Fruit fly (Drosophila melanogaster) whole organism, prepupa: ENCODE data around the gene CG17104.
A peak's percentile ranks its signal among the peaks of the same experiment; 100 is the strongest.

Experiments
- CG10631 ChIP-seq: fragments of 200-800 bp; sonication (Bioruptor generic); optimal IDR thresholded peaks from 2 replicates; lab custom pipeline; 2016; ENCODE audit warnings: missing biosample characterization, missing genetic modification characterization
- CG10669 ChIP-seq: fragments of 200-800 bp; sonication (Bioruptor generic); optimal IDR thresholded peaks from 3 replicates; lab custom pipeline; 2018; ENCODE audit warnings: missing biosample characterization, mild to moderate bottlenecking, missing genetic modification characterization, moderate library complexity
- CG1621 ChIP-seq: fragments of 200-800 bp; sonication (Bioruptor generic); optimal IDR thresholded peaks from 3 replicates; lab custom pipeline; 2018; ENCODE audit warnings: missing biosample characterization, mild to moderate bottlenecking, missing genetic modification characterization
- CG8119 ChIP-seq: fragments of 200-800 bp; sonication (Bioruptor generic); IDR thresholded peaks from 3 replicates; pipeline ENCODE4 v1.3.6; 2022; ENCODE audit warnings: missing biosample characterization, missing genetic modification characterization
- CG8632 ChIP-seq: fragments of 200-800 bp; sonication (Bioruptor generic); optimal IDR thresholded peaks from 3 replicates; lab custom pipeline; 2016; ENCODE audit warnings: missing biosample characterization, missing genetic modification characterization
- Lpt ChIP-seq: fragments of 200-800 bp; sonication (Bioruptor generic); optimal IDR thresholded peaks from 3 replicates; lab custom pipeline; 2016; ENCODE audit warnings: missing biosample characterization, missing genetic modification characterization
- Sox102F ChIP-seq: fragments of 200-800 bp; sonication (Bioruptor generic); optimal IDR thresholded peaks from 2 replicates; lab custom pipeline; 2016; ENCODE audit warnings: missing biosample characterization, mild to moderate bottlenecking, missing genetic modification characterization
- svp ChIP-seq: fragments of 200-800 bp; sonication (Bioruptor generic); peaks from one replicate; lab custom pipeline; 2016; ENCODE audit warnings: missing biosample characterization, missing genetic modification characterization

- TF ChIP-seq CG8632: no peak
- TF ChIP-seq Sox102F (GFP tag; lab: Kevin White, UChicago): no peak
- no peak for TF ChIP-seq CG10631 (GFP tag; lab: Kevin White, UChicago)
- TF ChIP-seq CG8119: peak; percentile 31; the same call in 1 of the 3 replicates
- no peak for TF ChIP-seq CG1621
- TF ChIP-seq svp (GFP tag; lab: Kevin White, UChicago): peak; percentile 59
- TF ChIP-seq CG10669 (GFP tag; lab: Kevin White, UChicago): no peak
- no peak for TF ChIP-seq Lpt (GFP tag; lab: Kevin White, UChicago)
Observed at dm6 chr2L:10679568-10679967, 2.6 kb downstream of the CG17104 start.
